Fruit fly (Drosophila melanogaster): Measurements from ENCODE around the gene CG13731.

Gene CG13731

DNA sequence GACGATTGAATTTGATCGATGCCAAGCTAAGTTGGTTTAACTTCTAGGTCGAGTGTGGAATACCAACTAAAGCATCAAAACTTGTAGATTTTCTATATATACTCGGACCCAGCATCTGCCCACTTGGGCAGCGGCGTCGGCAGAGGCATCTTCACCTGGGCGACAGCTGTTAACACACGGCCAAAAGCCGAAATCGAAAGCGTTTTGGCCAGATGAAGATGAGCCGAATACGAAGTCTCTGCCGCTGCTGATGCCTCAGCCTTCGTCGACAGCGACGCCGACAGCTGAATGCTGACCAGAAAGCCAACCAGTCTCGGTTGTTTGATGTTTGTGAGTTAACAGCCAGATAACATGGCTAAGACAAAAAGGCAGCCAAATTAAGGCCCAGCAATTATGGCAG is at the start of gene CG13731:
CG13731 (minus strand) TSS at position 62 of the 400 bp plus-strand sequence.
- TF ChIP-seq rn (GFP tag; IDR thresholded peaks at IDR 0.05), result no peak
- no peak for TF ChIP-seq D1 (tag; optimal IDR thresholded peaks at IDR 0.05)
- TF ChIP-seq Pif1B (GFP tag; optimal IDR thresholded peaks at IDR 0.05), result no peak

- no peak for TF ChIP-seq CG34367 (tag; optimal IDR thresholded peaks at IDR 0.05)
- no peak for TF ChIP-seq CG15710 (tag; optimal IDR thresholded peaks at IDR 0.05)
- TF ChIP-seq fd96Ca (GFP tag; IDR thresholded peaks at IDR 0.05), result no peak
- TF ChIP-seq Snoo (tag; optimal IDR thresholded peaks at IDR 0.05), result no peak
Observed at dm6 chr3L:17436331-17436730, 47.6 kb upstream of the CG13731 start, which contains the start of gene CG12229. TSS of gene CG12229 (minus strand) at chr3L:17436431.

- TF ChIP-seq CG8301 (tag; optimal IDR thresholded peaks at IDR 0.05), result peak; percentile 96
- peak; percentile 94 for TF ChIP-seq CG8159 (tag; optimal IDR thresholded peaks at IDR 0.05)
- TF ChIP-seq CG12605 (GFP tag; IDR thresholded peaks at IDR 0.05), result peak; percentile 93
- peak; percentile 98 for TF ChIP-seq CG32121 (GFP tag; IDR thresholded peaks at IDR 0.05)
- TF ChIP-seq CG15710 (tag; optimal IDR thresholded peaks at IDR 0.05), result peak; percentile 95
- peak; percentile 97 for TF ChIP-seq Ets98B (GFP tag; IDR thresholded peaks at IDR 0.05)
- TF ChIP-seq Pif1A (GFP tag; optimal IDR thresholded peaks at IDR 0.05), result peak; percentile 97
- TF ChIP-seq fd96Ca (GFP tag; IDR thresholded peaks at IDR 0.05), result peak; percentile 94
- TF ChIP-seq EcR (GFP tag; optimal IDR thresholded peaks at IDR 0.05), result no peak
- TF ChIP-seq CG13204 (GFP tag; optimal IDR thresholded peaks at IDR 0.05), result peak; percentile 74
- TF ChIP-seq CG10348 (GFP tag; IDR thresholded peaks at IDR 0.05), result peak; percentile 85
- peak; percentile 93 for TF ChIP-seq CG34367 (tag; optimal IDR thresholded peaks at IDR 0.05)
- peak; percentile 95 for TF ChIP-seq Pif1B (GFP tag; optimal IDR thresholded peaks at IDR 0.05)
- peak; percentile 91 for TF ChIP-seq D1 (tag; optimal IDR thresholded peaks at IDR 0.05)
- TF ChIP-seq CG9948 (tag; optimal IDR thresholded peaks at IDR 0.05), result peak; percentile 95
- TF ChIP-seq CG17806 (tag; optimal IDR thresholded peaks at IDR 0.05), result peak; percentile 96
- TF ChIP-seq Snoo (tag; optimal IDR thresholded peaks at IDR 0.05), result peak; percentile 95
- peak; percentile 95 for TF ChIP-seq CG14655 (GFP tag; optimal IDR thresholded peaks at IDR 0.05)
- peak; percentile 95 for TF ChIP-seq rn (GFP tag; IDR thresholded peaks at IDR 0.05)
- TF ChIP-seq CG4496 (GFP tag; IDR thresholded peaks at IDR 0.05), result peak; percentile 98
- peak; percentile 86 for TF ChIP-seq gl (tag; optimal IDR thresholded peaks at IDR 0.05)
Observed at dm6 chr3L:17433555-17433954, 44.8 kb upstream of the CG13731 start, which contains the start of the genes Coq4 and CG32176. TSS of gene Coq4 (minus strand) at chr3L:17433621. TSS of gene CG32176 (plus strand) at chr3L:17433868.

- TF ChIP-seq CG12605 (GFP tag; IDR thresholded peaks at IDR 0.05) (0 out of 2 replicates have a peak, but pooled peaks have one; percentile 24), CG13204 (GFP tag; optimal IDR thresholded peaks at IDR 0.05) (no peak), Pif1B (GFP tag; optimal IDR thresholded peaks at IDR 0.05) (no peak), gl (tag; optimal IDR thresholded peaks at IDR 0.05) (no peak), CG32121 (GFP tag; IDR thresholded peaks at IDR 0.05) (peak; percentile 43; the same call in 1 of the 2 replicates), fd96Ca (GFP tag; IDR thresholded peaks at IDR 0.05) (no peak), CG34367 (tag; optimal IDR thresholded peaks at IDR 0.05) (no peak), CG4496 (GFP tag; IDR thresholded peaks at IDR 0.05) (peak; percentile 61; the same call in 2 of the 3 replicates)
Observed at dm6 chr3L:17432947-17433346, 44.2 kb upstream of the CG13731 start, which contains the start of gene frc. TSS of gene frc (minus strand) at chr3L:17433190.

DNA sequence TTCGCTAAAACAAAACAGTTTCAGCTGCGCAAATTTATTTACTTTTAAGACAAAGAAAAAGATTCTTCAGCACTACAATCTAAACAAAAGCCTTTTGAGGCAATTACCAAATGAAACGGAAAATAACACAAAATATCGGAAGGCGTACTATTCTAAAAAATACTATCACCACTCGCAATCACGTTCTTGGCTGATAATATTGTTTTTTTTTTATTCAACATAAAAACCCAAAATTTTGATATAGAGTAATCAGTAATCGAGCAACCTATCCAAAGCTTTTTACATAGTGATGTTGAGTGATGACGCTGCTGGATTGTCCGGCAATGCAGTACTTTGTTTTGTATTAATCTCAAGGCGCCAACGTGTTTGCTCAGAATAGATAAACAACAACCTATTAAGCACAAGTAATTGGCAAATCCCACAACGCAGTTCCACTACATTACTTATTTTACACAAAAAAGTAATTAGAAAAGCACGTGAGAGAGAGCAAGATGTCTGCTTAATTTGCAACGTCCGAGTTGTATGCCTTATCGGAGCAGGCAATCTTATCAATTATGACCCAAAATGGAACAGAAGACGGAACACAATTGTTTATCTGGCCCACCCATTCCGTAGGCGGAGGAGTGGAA is 42.3 kb upstream of the CG13731 start:
- TF ChIP-seq CG8159 (tag; optimal IDR thresholded peaks at IDR 0.05) (peak; percentile 33), CG14655 (GFP tag; optimal IDR thresholded peaks at IDR 0.05) (peak; percentile 30), rn (GFP tag; IDR thresholded peaks at IDR 0.05) (no peak), CG32121 (GFP tag; IDR thresholded peaks at IDR 0.05) (no peak), CG15710 (tag; optimal IDR thresholded peaks at IDR 0.05) (no peak), gl (tag; optimal IDR thresholded peaks at IDR 0.05) (no peak), CG9948 (tag; optimal IDR thresholded peaks at IDR 0.05) (no peak), D1 (tag; optimal IDR thresholded peaks at IDR 0.05) (no peak), Pif1A (GFP tag; optimal IDR thresholded peaks at IDR 0.05) (peak; percentile 32), CG13204 (GFP tag; optimal IDR thresholded peaks at IDR 0.05) (no peak), CG12605 (GFP tag; IDR thresholded peaks at IDR 0.05) (peak; percentile 15; the same call in 1 of the 2 replicates), fd96Ca (GFP tag; IDR thresholded peaks at IDR 0.05) (no peak), CG4496 (GFP tag; IDR thresholded peaks at IDR 0.05) (no peak), CG8301 (tag; optimal IDR thresholded peaks at IDR 0.05) (peak; percentile 18), Pif1B (GFP tag; optimal IDR thresholded peaks at IDR 0.05) (no peak)

DNA sequence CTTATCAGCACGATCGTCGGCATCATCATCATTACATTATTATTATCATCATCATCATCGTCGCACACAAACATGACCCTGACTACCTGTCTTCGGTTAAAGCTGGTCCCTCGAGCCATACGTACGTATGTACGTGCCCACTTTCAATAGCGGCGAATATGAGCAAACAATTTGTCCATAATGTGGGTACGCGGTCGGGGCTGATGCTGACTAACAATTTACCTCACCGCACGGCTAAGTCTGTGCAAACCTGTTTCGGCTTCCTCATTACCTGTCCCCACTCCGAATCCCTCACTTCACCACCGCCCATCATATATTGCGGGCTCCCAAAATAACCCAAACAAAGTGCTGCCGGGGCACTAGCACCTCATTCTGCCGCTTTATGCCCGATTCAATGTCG is 41.6 kb upstream of the CG13731 start:
- peak; percentile 39 for TF ChIP-seq EcR (GFP tag; optimal IDR thresholded peaks at IDR 0.05)
- 0 out of 3 replicates have a peak, but pooled peaks have one; percentile 23 for TF ChIP-seq fd96Ca (GFP tag; IDR thresholded peaks at IDR 0.05)
- no peak for TF ChIP-seq Snoo (tag; optimal IDR thresholded peaks at IDR 0.05)
- TF ChIP-seq CG13204 (GFP tag; optimal IDR thresholded peaks at IDR 0.05), result no peak
- peak; percentile 50; the same call in 2 of the 3 replicates for TF ChIP-seq CG4496 (GFP tag; IDR thresholded peaks at IDR 0.05)

DNA sequence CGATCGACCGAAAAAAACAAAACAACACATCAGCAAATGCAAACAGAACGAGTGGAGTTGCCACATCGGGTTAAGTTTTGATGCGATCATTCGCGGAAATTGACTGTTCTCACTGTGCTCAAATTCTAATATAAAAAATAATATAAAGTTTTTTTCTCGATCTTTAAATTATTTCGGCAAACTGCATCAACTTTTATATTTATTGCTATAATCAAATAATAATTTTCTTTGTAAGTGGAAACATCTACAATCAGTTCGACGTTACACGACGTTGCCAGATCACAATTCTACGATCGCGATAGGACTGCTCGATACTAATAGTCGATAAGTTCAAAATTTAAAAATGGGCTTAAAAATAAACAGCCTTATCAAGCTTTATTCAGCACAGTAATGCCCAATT is 40.0 kb upstream of the CG13731 start, which contains the start of gene Gorab:
Gorab (minus strand) TSS at position 58 of the 400 bp plus-strand sequence.
- TF ChIP-seq CG15710 (tag; optimal IDR thresholded peaks at IDR 0.05) (peak; percentile 85), rn (GFP tag; IDR thresholded peaks at IDR 0.05) (peak; percentile 90), Snoo (tag; optimal IDR thresholded peaks at IDR 0.05) (peak; percentile 81), CG14655 (GFP tag; optimal IDR thresholded peaks at IDR 0.05) (peak; percentile 80), CG10348 (GFP tag; IDR thresholded peaks at IDR 0.05) (peak; percentile 85), Pif1B (GFP tag; optimal IDR thresholded peaks at IDR 0.05) (peak; percentile 76), gl (tag; optimal IDR thresholded peaks at IDR 0.05) (no peak), CG32121 (GFP tag; IDR thresholded peaks at IDR 0.05) (peak; percentile 92), CG34367 (tag; optimal IDR thresholded peaks at IDR 0.05) (peak; percentile 68), CG8159 (tag; optimal IDR thresholded peaks at IDR 0.05) (peak; percentile 78), CG8301 (tag; optimal IDR thresholded peaks at IDR 0.05) (peak; percentile 73), CG17806 (tag; optimal IDR thresholded peaks at IDR 0.05) (peak; percentile 86), fd96Ca (GFP tag; IDR thresholded peaks at IDR 0.05) (peak; percentile 91), CG13204 (GFP tag; optimal IDR thresholded peaks at IDR 0.05) (no peak), CG12605 (GFP tag; IDR thresholded peaks at IDR 0.05) (peak; percentile 86), EcR (GFP tag; optimal IDR thresholded peaks at IDR 0.05) (no peak), CG4496 (GFP tag; IDR thresholded peaks at IDR 0.05) (peak; percentile 96), D1 (tag; optimal IDR thresholded peaks at IDR 0.05) (no peak), Pif1A (GFP tag; optimal IDR thresholded peaks at IDR 0.05) (peak; percentile 79), CG9948 (tag; optimal IDR thresholded peaks at IDR 0.05) (peak; percentile 80), Ets98B (GFP tag; IDR thresholded peaks at IDR 0.05) (peak; percentile 91)
